Fruit fly (Drosophila melanogaster): ENCODE results near the gene CG12289.

DNA sequence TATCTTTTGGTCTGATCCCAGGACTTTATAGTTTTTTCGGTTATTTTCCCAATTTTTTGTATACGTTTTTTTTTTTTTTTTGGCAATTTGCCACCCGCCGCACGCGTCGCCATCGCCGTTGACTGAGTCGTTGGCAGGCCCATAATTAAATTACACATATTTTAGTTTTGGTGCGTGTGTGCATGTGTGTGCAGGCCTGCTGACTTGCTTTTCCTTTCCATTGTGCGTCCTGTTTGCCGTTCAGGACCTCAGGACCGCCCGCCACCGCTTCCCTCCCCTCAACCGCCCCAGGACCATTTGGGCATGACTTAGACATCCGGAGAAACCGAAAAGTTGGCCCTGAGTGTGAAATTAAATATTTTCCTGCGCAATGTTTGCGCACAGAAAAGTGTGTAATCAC is 37.3 kb downstream of the CG12289 start:
- TF ChIP-seq ttk (optimal IDR thresholded peaks at IDR 0.05) (no peak), psq (optimal IDR thresholded peaks at IDR 0.05) (no peak), Sin3A (optimal IDR thresholded peaks at IDR 0.05) (no peak)

Data from Kc167 (cell line).